Fruit fly (Drosophila melanogaster): ENCODE measurements around the gene CG3288.

The CG3288 gene

DNA sequence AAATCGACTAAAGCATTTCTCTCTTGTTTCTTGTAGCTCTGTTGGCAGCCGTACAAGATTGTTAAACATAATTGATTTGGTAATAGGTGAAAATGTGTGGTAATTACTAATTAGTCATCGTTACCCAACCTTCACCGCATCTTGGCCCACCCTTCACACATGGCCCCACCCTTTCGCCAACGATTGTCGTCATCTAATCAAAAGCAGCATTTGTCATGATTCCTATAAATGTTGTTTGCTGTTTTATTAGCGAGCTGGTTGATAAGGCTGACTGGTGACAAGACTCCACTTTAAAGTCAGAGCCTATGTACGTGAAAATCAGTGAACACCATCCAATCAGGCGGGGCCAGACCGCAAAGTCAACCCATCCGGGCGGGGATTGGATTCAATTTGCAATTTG lies 5.6 kb upstream of the CG3288 start:
- TF ChIP-seq HLH106 (tag; optimal IDR thresholded peaks at IDR 0.05) (no peak), Hnf4 (GFP tag; optimal IDR thresholded peaks at IDR 0.05) (no peak), rgr (GFP tag; optimal IDR thresholded peaks at IDR 0.05) (no peak), dmrt93B (GFP tag; optimal IDR thresholded peaks at IDR 0.05) (no peak), ey (GFP tag; optimal IDR thresholded peaks at IDR 0.05) (no peak), Sp1 (GFP tag; optimal IDR thresholded peaks at IDR 0.05) (no peak), lola (GFP tag; optimal IDR thresholded peaks at IDR 0.05) (no peak), Vsx2 (GFP tag; optimal IDR thresholded peaks at IDR 0.05; ENCODE audit: partially characterized antibody) (no peak), Jra (GFP tag; optimal IDR thresholded peaks at IDR 0.05) (no peak), fru (GFP tag; optimal IDR thresholded peaks at IDR 0.05) (no peak), foxo (GFP tag; optimal IDR thresholded peaks at IDR 0.05) (no peak), Dfd (GFP tag; optimal IDR thresholded peaks at IDR 0.05) (no peak), Mio (GFP tag; optimal IDR thresholded peaks at IDR 0.05) (no peak), Rel (GFP tag; optimal IDR thresholded peaks at IDR 0.05) (no peak), Rel (tag; optimal IDR thresholded peaks at IDR 0.05) (no peak), woc (GFP tag; optimal IDR thresholded peaks at IDR 0.05) (no peak), Hr78 (GFP tag; optimal IDR thresholded peaks at IDR 0.05) (no peak)

DNA sequence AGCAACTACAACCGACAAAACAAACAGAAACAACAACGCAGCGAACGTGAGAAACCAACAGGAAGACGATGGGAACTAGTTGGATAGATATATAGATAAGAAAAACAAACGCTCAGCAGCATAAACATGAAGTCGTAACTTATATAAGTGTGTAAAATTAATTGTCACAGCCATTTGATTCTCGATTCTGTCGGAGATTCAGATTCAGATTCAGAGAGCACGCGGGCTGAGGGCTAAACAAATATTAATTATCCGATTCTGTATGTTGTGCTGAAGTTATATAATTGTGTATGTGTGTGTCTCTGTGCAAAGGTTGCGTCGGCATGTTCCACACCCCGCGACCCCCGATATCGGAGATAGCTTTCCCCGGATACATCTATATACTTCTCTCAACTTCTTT lies 1.8 kb upstream of the CG3288 start:
- TF ChIP-seq CrebA (GFP tag; optimal IDR thresholded peaks at IDR 0.05; ENCODE audit: borderline replicate concordance) = no peak
- TF ChIP-seq GATAd (GFP tag; optimal IDR thresholded peaks at IDR 0.05) = no peak
- TF ChIP-seq tai (GFP tag; optimal IDR thresholded peaks at IDR 0.05) = no peak
- TF ChIP-seq N (GFP tag; optimal IDR thresholded peaks at IDR 0.05) = no peak
- TF ChIP-seq pan (optimal IDR thresholded peaks at IDR 0.05) = no peak
- no peak for TF ChIP-seq Mio (GFP tag; optimal IDR thresholded peaks at IDR 0.05)
- no peak for TF ChIP-seq OdsH (GFP tag; optimal IDR thresholded peaks at IDR 0.05)
- no peak for TF ChIP-seq fru (GFP tag; optimal IDR thresholded peaks at IDR 0.05)
- no peak for TF ChIP-seq ey (GFP tag; optimal IDR thresholded peaks at IDR 0.05)

DNA sequence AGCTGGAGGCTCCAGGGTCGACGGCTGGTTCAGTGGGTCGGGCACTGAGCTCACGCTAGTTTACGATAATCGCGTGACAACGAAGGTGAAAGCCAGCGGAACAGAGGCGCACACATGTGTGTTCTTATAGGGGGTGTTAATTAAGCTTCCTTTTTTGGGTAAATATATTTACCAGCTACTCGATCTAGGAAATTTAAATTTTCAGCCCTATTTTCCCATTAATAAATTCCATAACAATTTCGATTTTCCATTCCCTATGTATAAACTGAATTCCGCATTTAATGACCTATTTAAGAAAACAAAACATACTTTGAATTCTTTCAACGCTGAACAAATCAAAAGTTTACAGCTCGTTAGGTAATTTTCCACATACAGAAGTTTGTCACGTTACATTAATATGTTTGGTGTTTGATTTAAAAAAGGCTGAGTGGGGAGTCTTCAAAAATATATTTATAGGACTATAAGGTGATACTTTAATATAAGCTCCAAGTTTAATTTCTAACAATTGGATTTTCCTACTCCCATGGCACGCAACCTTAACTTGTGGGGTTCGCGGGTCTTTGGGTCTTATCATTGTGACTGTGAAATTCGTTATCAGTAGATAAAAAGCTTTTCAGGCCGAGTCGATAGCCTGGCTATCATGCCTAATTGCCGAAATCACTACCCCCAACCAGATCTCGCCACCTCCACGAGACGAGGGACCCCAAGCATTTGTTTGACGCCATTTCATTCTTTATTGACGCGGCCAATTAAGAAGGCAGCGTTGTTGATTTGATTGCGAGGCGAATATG lies 1.3 kb downstream of the CG3288 start, which contains the start of gene CG13255:
Gene CG13255 (plus strand): TSS at position 449 of the 791 bp plus-strand sequence.
- TF ChIP-seq rgr (GFP tag; optimal IDR thresholded peaks at IDR 0.05) (peak; percentile 27), br (GFP tag; optimal IDR thresholded peaks at IDR 0.05) (peak; percentile 41), Hnf4 (GFP tag; optimal IDR thresholded peaks at IDR 0.05) (no peak), psq (GFP tag; optimal IDR thresholded peaks at IDR 0.05) (peak; percentile 35), dl (GFP tag; optimal IDR thresholded peaks at IDR 0.05; ENCODE audit: insufficient read depth in 1 of 2, partially characterized antibody in 2 of 2) (no peak), usp (GFP tag; optimal IDR thresholded peaks at IDR 0.05) (no peak), CG32264 (GFP tag; optimal IDR thresholded peaks at IDR 0.05) (no peak), HLH106 (tag; optimal IDR thresholded peaks at IDR 0.05) (peak; percentile 50), Dif (GFP tag; optimal IDR thresholded peaks at IDR 0.05; ENCODE audit: partially characterized antibody) (no peak), sv (GFP tag; optimal IDR thresholded peaks at IDR 0.05) (no peak), h (GFP tag; optimal IDR thresholded peaks at IDR 0.05) (peak; percentile 48), Sp1 (GFP tag; optimal IDR thresholded peaks at IDR 0.05) (peak; percentile 24), Rel (GFP tag; optimal IDR thresholded peaks at IDR 0.05) (no peak), Rel (tag; optimal IDR thresholded peaks at IDR 0.05) (no peak), woc (GFP tag; optimal IDR thresholded peaks at IDR 0.05) (no peak), Hr83 (GFP tag; optimal IDR thresholded peaks at IDR 0.05; ENCODE audit: poor library complexity, severe bottlenecking) (peak; percentile 26), jim (GFP tag; optimal IDR thresholded peaks at IDR 0.05) (no peak), Jra (GFP tag; optimal IDR thresholded peaks at IDR 0.05) (no peak), Hr78 (GFP tag; optimal IDR thresholded peaks at IDR 0.05) (no peak), fru (GFP tag; optimal IDR thresholded peaks at IDR 0.05) (peak; percentile 52), brk (GFP tag; optimal IDR thresholded peaks at IDR 0.05) (no peak), N (GFP tag; optimal IDR thresholded peaks at IDR 0.05) (no peak), Myc (optimal IDR thresholded peaks at IDR 0.05) (no peak), pan (optimal IDR thresholded peaks at IDR 0.05) (no peak), OdsH (GFP tag; optimal IDR thresholded peaks at IDR 0.05) (peak; percentile 63), lola (GFP tag; optimal IDR thresholded peaks at IDR 0.05) (no peak), sage (GFP tag; optimal IDR thresholded peaks at IDR 0.05) (no peak), CG9705 (GFP tag; optimal IDR thresholded peaks at IDR 0.05) (no peak), GATAd (GFP tag; optimal IDR thresholded peaks at IDR 0.05) (no peak), dmrt93B (GFP tag; optimal IDR thresholded peaks at IDR 0.05) (peak; percentile 39), Abd-B (GFP tag; optimal IDR thresholded peaks at IDR 0.05) (no peak), tai (GFP tag; optimal IDR thresholded peaks at IDR 0.05) (peak; percentile 50), ey (GFP tag; optimal IDR thresholded peaks at IDR 0.05) (peak; percentile 61), foxo (GFP tag; optimal IDR thresholded peaks at IDR 0.05) (peak in 1 of 2 experiments; percentile 74), Vsx2 (GFP tag; optimal IDR thresholded peaks at IDR 0.05; ENCODE audit: partially characterized antibody) (peak; percentile 49), Dfd (GFP tag; optimal IDR thresholded peaks at IDR 0.05) (no peak), CrebA (GFP tag; optimal IDR thresholded peaks at IDR 0.05; ENCODE audit: borderline replicate concordance) (no peak), dsf (GFP tag; optimal IDR thresholded peaks at IDR 0.05; ENCODE audit: borderline replicate concordance) (no peak), Mio (GFP tag; optimal IDR thresholded peaks at IDR 0.05) (no peak)
